Worm (Caenorhabditis elegans) whole organism, midembryonic: ENCODE measurements around the gene soc-2.

Experiments used
- cog-1 ChIP-seq: sonication (generic microtip); optimal IDR thresholded peaks from 2 replicates; lab custom pipeline; 2016; ENCODE audit warnings: missing genetic modification characterization, missing compliant biosample characterization
- ztf-23 ChIP-seq: fragments of 200-800 bp; sonication (Bioruptor generic); IDR thresholded peaks from 2 replicates; pipeline ENCODE4 v1.3.6; 2022; ENCODE audit warnings: missing genetic modification reagents, missing genetic modification characterization, missing compliant biosample characterization

- TF ChIP-seq cog-1 (tag; lab: Kevin White, UChicago) (no peak), ztf-23 (GFP tag; lab: Robert Waterston, UW) (no peak)
Measured at ce11 chrIV:5110391-5110930, 41.8 kb downstream of the soc-2 start.
